Fruit fly (Drosophila melanogaster) whole organism, embryonic: ENCODE measurements around the gene Pgm1.
A peak's percentile ranks its signal among the peaks of the same experiment; 100 is the strongest.

Experiments used
- Adf1 ChIP-seq: fragments of 200-800 bp; sonication (Bioruptor generic); IDR thresholded peaks from 2 replicates; pipeline ENCODE4 v1.3.6; 2022; ENCODE audit warnings: missing biosample characterization, missing genetic modification characterization
- Aef1 ChIP-seq: fragments of 200-800 bp; sonication (Bioruptor generic); IDR thresholded peaks from 3 replicates; pipeline ENCODE4 v1.3.6; 2022; ENCODE audit warnings: missing biosample characterization, missing genetic modification characterization
- B-H1 ChIP-seq: fragments of 200-800 bp; sonication (Bioruptor generic); IDR thresholded peaks from 3 replicates; pipeline ENCODE4 v1.3.6; 2022; ENCODE audit warnings: missing biosample characterization, missing genetic modification characterization
- CG10959 ChIP-seq: fragments of 200-800 bp; sonication (Bioruptor generic); IDR thresholded peaks from 2 replicates; pipeline ENCODE4 v1.3.6; 2022; ENCODE audit warnings: missing biosample characterization, missing genetic modification characterization
- CG11695 ChIP-seq: fragments of 200-800 bp; sonication (Bioruptor generic); IDR thresholded peaks from 3 replicates; pipeline ENCODE4 v1.3.6; 2022; ENCODE audit warnings: missing biosample characterization, missing genetic modification characterization
- CG13296 ChIP-seq: fragments of 200-800 bp; sonication (Bioruptor generic); optimal IDR thresholded peaks from 3 replicates; lab custom pipeline; 2018; ENCODE audit warnings: missing biosample characterization, mild to moderate bottlenecking, missing genetic modification characterization
- CG13424 ChIP-seq: fragments of 200-800 bp; sonication (Bioruptor generic); optimal IDR thresholded peaks from 2 replicates; lab custom pipeline; 2019; ENCODE audit warnings: missing biosample characterization, mild to moderate bottlenecking, missing genetic modification characterization, moderate library complexity
- CG13624 ChIP-seq: fragments of 200-800 bp; sonication (Bioruptor generic); optimal IDR thresholded peaks from 2 replicates; lab custom pipeline; 2016; ENCODE audit warnings: missing biosample characterization, missing genetic modification characterization
- CG14441 ChIP-seq: fragments of 200-800 bp; sonication (Bioruptor generic); IDR thresholded peaks from 2 replicates; pipeline ENCODE4 v1.3.6; 2022; ENCODE audit warnings: missing biosample characterization, missing genetic modification characterization
- CG15011 ChIP-seq: fragments of 200-800 bp; sonication (Bioruptor generic); optimal IDR thresholded peaks from 3 replicates; lab custom pipeline; 2018; ENCODE audit warnings: missing biosample characterization, mild to moderate bottlenecking, missing genetic modification characterization
- CG17912 ChIP-seq: fragments of 200-800 bp; sonication (Bioruptor generic); optimal IDR thresholded peaks from 2 replicates; lab custom pipeline; 2018; ENCODE audit warnings: missing biosample characterization, mild to moderate bottlenecking, missing genetic modification characterization
- CG2712 ChIP-seq: fragments of 200-800 bp; optimal IDR thresholded peaks from 3 replicates; lab custom pipeline; 2019; ENCODE audit warnings: missing biosample characterization, mild to moderate bottlenecking, missing genetic modification characterization, moderate library complexity
- CG2889 ChIP-seq: fragments of 200-800 bp; sonication (Bioruptor generic); IDR thresholded peaks from 3 replicates; pipeline ENCODE4 v1.3.6; 2022; ENCODE audit warnings: missing biosample characterization, missing genetic modification characterization
- CG34422 ChIP-seq: fragments of 200-800 bp; sonication (Bioruptor generic); IDR thresholded peaks from 3 replicates; pipeline ENCODE4 v1.3.6; 2022; ENCODE audit warnings: missing biosample characterization, missing genetic modification characterization
- CG3995 ChIP-seq: fragments of 200-800 bp; sonication (Bioruptor generic); optimal IDR thresholded peaks from 3 replicates; lab custom pipeline; 2016; ENCODE audit warnings: missing biosample characterization, missing genetic modification characterization
- CG7556 ChIP-seq: fragments of 200-800 bp; sonication (Bioruptor generic); optimal IDR thresholded peaks from 2 replicates; lab custom pipeline; 2017; ENCODE audit warnings: missing biosample characterization, mild to moderate bottlenecking, missing genetic modification characterization
- CG8089 ChIP-seq: fragments of 200-800 bp; sonication (Bioruptor generic); optimal IDR thresholded peaks from 3 replicates; lab custom pipeline; 2016; ENCODE audit warnings: missing biosample characterization, missing genetic modification characterization
- Dbx ChIP-seq: fragments of 200-800 bp; sonication (Bioruptor generic); IDR thresholded peaks from 3 replicates; pipeline ENCODE4 v1.3.6; 2022; ENCODE audit warnings: missing biosample characterization, missing genetic modification characterization
- Fer2 ChIP-seq: fragments of 200-800 bp; sonication (Bioruptor generic); optimal IDR thresholded peaks from 2 replicates; lab custom pipeline; 2018; ENCODE audit warnings: missing biosample characterization, mild to moderate bottlenecking, missing genetic modification characterization, moderate library complexity
- HHEX ChIP-seq: fragments of 200-800 bp; sonication (Bioruptor generic); optimal IDR thresholded peaks from 3 replicates; lab custom pipeline; 2017; ENCODE audit warnings: missing biosample characterization, mild to moderate bottlenecking, missing genetic modification characterization, missing genetic modification reagents
- Hmr ChIP-seq: fragments of 200-800 bp; sonication (Bioruptor generic); optimal IDR thresholded peaks from 3 replicates; lab custom pipeline; 2017; ENCODE audit warnings: mild to moderate bottlenecking, missing biosample characterization, missing genetic modification reagents, missing genetic modification characterization
- Lhr ChIP-seq: fragments of 200-800 bp; sonication (Bioruptor generic); optimal IDR thresholded peaks from 3 replicates; lab custom pipeline; 2017; ENCODE audit warnings: mild to moderate bottlenecking, missing biosample characterization, missing genetic modification reagents, missing genetic modification characterization
- MBD-R2 ChIP-seq: fragments of 200-800 bp; sonication (Bioruptor generic); IDR thresholded peaks from 2 replicates; pipeline ENCODE4 v1.3.6; 2022; ENCODE audit warnings: missing biosample characterization, missing genetic modification characterization
- Nf-YB ChIP-seq: fragments of 200-800 bp; sonication (Bioruptor generic); optimal IDR thresholded peaks from 3 replicates; lab custom pipeline; 2019; ENCODE audit warnings: missing biosample characterization, mild to moderate bottlenecking, missing genetic modification characterization, moderate library complexity
- Oaz ChIP-seq: fragments of 200-800 bp; sonication (Bioruptor generic); IDR thresholded peaks from 2 replicates; pipeline ENCODE4 v1.3.6; 2022; ENCODE audit warnings: missing biosample characterization, missing genetic modification characterization
- Oli ChIP-seq: fragments of 200-800 bp; sonication (Bioruptor generic); optimal IDR thresholded peaks from 2 replicates; lab custom pipeline; 2018; ENCODE audit warnings: missing biosample characterization, mild to moderate bottlenecking, missing genetic modification characterization, moderate library complexity
- Optix ChIP-seq: fragments of 200-800 bp; sonication (Bioruptor generic); IDR thresholded peaks from 3 replicates; pipeline ENCODE4 v1.3.6; 2022; ENCODE audit warnings: missing biosample characterization, missing genetic modification characterization
- Vsx1 ChIP-seq: fragments of 200-800 bp; sonication (Bioruptor generic); optimal IDR thresholded peaks from 2 replicates; lab custom pipeline; 2017; ENCODE audit warnings: missing biosample characterization, mild to moderate bottlenecking, missing genetic modification characterization, missing genetic modification reagents
- Xbp1 ChIP-seq: fragments of 200-800 bp; sonication (Bioruptor generic); optimal IDR thresholded peaks from 3 replicates; lab custom pipeline; 2016; ENCODE audit warnings: missing biosample characterization, mild to moderate bottlenecking, missing genetic modification characterization
- YL-1 ChIP-seq: fragments of 200-800 bp; sonication (Bioruptor generic); optimal IDR thresholded peaks from 3 replicates; lab custom pipeline; 2017; ENCODE audit warnings: missing biosample characterization, mild to moderate bottlenecking, missing genetic modification characterization
- abd-A ChIP-seq: fragments of 200-800 bp; sonication (Bioruptor generic); optimal IDR thresholded peaks from 3 replicates; lab custom pipeline; 2019; ENCODE audit warnings: missing biosample characterization, mild to moderate bottlenecking, missing genetic modification characterization, moderate library complexity
- ara ChIP-seq: fragments of 200-800 bp; sonication (Bioruptor generic); IDR thresholded peaks from 2 replicates; pipeline ENCODE4 v1.3.6; 2022; ENCODE audit warnings: missing biosample characterization, missing genetic modification characterization
- br ChIP-seq: fragments of >200 bp; optimal IDR thresholded peaks from 2 replicates; lab custom pipeline; 2017
- gfzf ChIP-seq: fragments of 200-800 bp; sonication (Bioruptor generic); optimal IDR thresholded peaks from 2 replicates; lab custom pipeline; 2016; ENCODE audit warnings: missing biosample characterization, mild to moderate bottlenecking, missing genetic modification characterization, moderate library complexity
- gsb ChIP-seq: fragments of 200-800 bp; sonication (Bioruptor generic); IDR thresholded peaks from 2 replicates; pipeline ENCODE4 v1.3.6; 2022; ENCODE audit warnings: missing biosample characterization, missing genetic modification characterization
- insv ChIP-seq, 2 experiments: fragments of 200-800 bp; sonication (Bioruptor generic); optimal IDR thresholded peaks; 3 replicates each; lab custom pipeline; 2016 to 2018; ENCODE audit warnings: missing biosample characterization in 2 of 2, missing genetic modification characterization in 2 of 2
- lbe ChIP-seq: fragments of 200-800 bp; sonication (Bioruptor generic); optimal IDR thresholded peaks from 2 replicates; lab custom pipeline; 2016; ENCODE audit warnings: missing biosample characterization, mild to moderate bottlenecking, missing genetic modification characterization
- nerfin-1 ChIP-seq: fragments of 200-800 bp; sonication (Bioruptor generic); optimal IDR thresholded peaks from 3 replicates; lab custom pipeline; 2019; ENCODE audit warnings: missing biosample characterization, mild to moderate bottlenecking, missing genetic modification characterization, moderate library complexity
- odd ChIP-seq: fragments of 200-800 bp; sonication (Bioruptor generic); optimal IDR thresholded peaks from 2 replicates; lab custom pipeline; 2017; ENCODE audit warnings: missing biosample characterization, mild to moderate bottlenecking, missing genetic modification characterization
- pita ChIP-seq: fragments of 200-800 bp; sonication (Bioruptor generic); optimal IDR thresholded peaks from 2 replicates; lab custom pipeline; 2017; ENCODE audit warnings: missing biosample characterization, mild to moderate bottlenecking, missing genetic modification characterization
- row ChIP-seq: fragments of 200-800 bp; sonication (Bioruptor generic); IDR thresholded peaks from 3 replicates; pipeline ENCODE4 v1.3.6; 2022; ENCODE audit warnings: missing biosample characterization, missing genetic modification characterization
- schlank ChIP-seq: fragments of 200-800 bp; sonication (Bioruptor generic); optimal IDR thresholded peaks from 2 replicates; lab custom pipeline; 2018; ENCODE audit warnings: missing biosample characterization, mild to moderate bottlenecking, missing genetic modification characterization
- so ChIP-seq: fragments of 200-800 bp; sonication (Bioruptor generic); IDR thresholded peaks from 3 replicates; pipeline ENCODE4 v1.3.6; 2022; ENCODE audit warnings: missing biosample characterization, missing genetic modification characterization
- sqz ChIP-seq: fragments of 200-800 bp; sonication (Bioruptor generic); optimal IDR thresholded peaks from 3 replicates; lab custom pipeline; 2018; ENCODE audit warnings: missing biosample characterization, mild to moderate bottlenecking, missing genetic modification characterization
- tio ChIP-seq: fragments of 200-800 bp; sonication (Bioruptor generic); optimal IDR thresholded peaks from 2 replicates; lab custom pipeline; 2017; ENCODE audit warnings: missing biosample characterization, missing genetic modification characterization, inconsistent platforms
- trem ChIP-seq: fragments of 200-800 bp; optimal IDR thresholded peaks from 3 replicates; lab custom pipeline; 2019; ENCODE audit warnings: missing biosample characterization, mild to moderate bottlenecking, missing genetic modification characterization, moderate library complexity
- tup ChIP-seq: fragments of 200-800 bp; sonication (Bioruptor generic); optimal IDR thresholded peaks from 2 replicates; lab custom pipeline; 2016; ENCODE audit warnings: missing biosample characterization, mild to moderate bottlenecking, missing genetic modification characterization, moderate library complexity
- usp ChIP-seq: fragments of >200 bp; optimal IDR thresholded peaks from 2 replicates; lab custom pipeline; 2017; ENCODE audit warnings: missing biosample characterization, missing genetic modification characterization
- vnd ChIP-seq: fragments of 200-800 bp; sonication (Bioruptor generic); IDR thresholded peaks from 3 replicates; pipeline ENCODE4 v1.3.6; 2022; ENCODE audit warnings: missing biosample characterization, missing genetic modification characterization; ENCODE audit not compliant: partially characterized antibody
- wdn ChIP-seq: fragments of 200-800 bp; sonication (Bioruptor generic); IDR thresholded peaks from 2 replicates; pipeline ENCODE4 v1.3.6; 2022; ENCODE audit warnings: missing biosample characterization, missing genetic modification characterization
- wek ChIP-seq: fragments of 200-800 bp; sonication (Bioruptor generic); optimal IDR thresholded peaks from 3 replicates; lab custom pipeline; 2018; ENCODE audit warnings: missing biosample characterization, mild to moderate bottlenecking, missing genetic modification characterization, moderate library complexity

Pgm1 gene

DNA sequence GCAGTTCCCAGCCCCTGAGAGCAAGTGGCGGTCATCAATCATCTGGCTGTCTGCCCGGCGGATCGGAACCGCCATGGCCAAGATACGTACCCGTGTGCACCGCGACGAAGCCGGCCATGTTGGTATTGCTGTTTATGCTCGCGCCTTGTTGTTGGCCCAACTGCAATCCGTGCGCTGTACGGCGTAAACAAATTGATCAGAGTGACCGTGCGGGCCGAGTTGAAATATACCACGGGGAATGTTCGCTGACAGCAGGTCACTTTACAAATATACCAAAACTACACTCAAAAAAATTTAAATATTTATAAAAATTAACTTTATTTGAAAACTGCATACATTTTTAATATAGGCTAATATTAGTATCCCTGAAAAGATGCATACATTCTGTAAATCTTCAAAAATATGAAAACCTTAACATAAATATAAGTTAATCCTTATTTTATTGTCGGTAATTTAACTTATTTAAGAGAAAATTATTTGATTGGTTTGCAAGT, 41.0 kb downstream of the Pgm1 start, which contains the start of gene Tasp1 (continued):
- TF ChIP-seq trem (tag; lab: Kevin White, UChicago) (peak; percentile 63), abd-A (tag; lab: Kevin White, UChicago) (no peak), so (GFP tag; lab: Robert Waterston, UW) (peak; percentile 61; the same call in 1 of the 3 replicates), HHEX (GFP tag; lab: Kevin White, UChicago) (peak; percentile 5), tio (GFP tag; lab: Kevin White, UChicago) (no peak), insv (GFP tag; optimal IDR thresholded peaks at IDR 0.05; lab: Kevin White, UChicago) (no peak), usp (GFP tag; lab: Kevin White, UChicago) (no peak), Fer2 (tag; lab: Kevin White, UChicago) (peak; percentile 10), wek (GFP tag; lab: Kevin White, UChicago) (no peak), CG15011 (no peak), Xbp1 (GFP tag; lab: Kevin White, UChicago) (peak; percentile 66), CG13424 (peak; percentile 77), ara (GFP tag; lab: Robert Waterston, UW) (0 out of 2 replicates have a peak, but pooled peaks have one; percentile 12), CG3995 (no peak), Optix (GFP tag; lab: Robert Waterston, UW) (no peak), Hmr (GFP tag; lab: Kevin White, UChicago) (peak; percentile 64), schlank (no peak), vnd (GFP tag; lab: Robert Waterston, UW) (no peak), Nf-YB (GFP tag; lab: Kevin White, UChicago) (peak; percentile 25), Oli (peak; percentile 42), CG11695 (peak; percentile 55; the same call in 2 of the 3 replicates), row (GFP tag; lab: Robert Waterston, UW) (peak; percentile 85), sqz (GFP tag; lab: Kevin White, UChicago) (no peak), CG10959 (GFP tag; lab: Robert Waterston, UW) (0 out of 2 replicates have a peak, but pooled peaks have one; percentile 6), wdn (0 out of 2 replicates have a peak, but pooled peaks have one; percentile 9), tup (GFP tag; lab: Kevin White, UChicago) (peak; percentile 16), lbe (GFP tag; lab: Kevin White, UChicago) (no peak), gfzf (GFP tag; lab: Kevin White, UChicago) (peak; percentile 73), CG7556 (GFP tag; lab: Kevin White, UChicago) (no peak), pita (GFP tag; lab: Kevin White, UChicago) (no peak), Adf1 (GFP tag; lab: Robert Waterston, UW) (peak; percentile 50; the same call in 1 of the 2 replicates), odd (GFP tag; lab: Kevin White, UChicago) (no peak), Vsx1 (GFP tag; lab: Kevin White, UChicago) (no peak), YL-1 (GFP tag; lab: Kevin White, UChicago) (peak; percentile 48), Aef1 (GFP tag; lab: Robert Waterston, UW) (peak; percentile 60), CG17912 (GFP tag; lab: Kevin White, UChicago) (no peak), Dbx (peak; percentile 76; the same call in 2 of the 3 replicates), Lhr (GFP tag; lab: Kevin White, UChicago) (peak; percentile 49), CG14441 (GFP tag; lab: Robert Waterston, UW) (no peak), nerfin-1 (tag; lab: Kevin White, UChicago) (no peak), MBD-R2 (peak; percentile 96), CG34422 (GFP tag; lab: Robert Waterston, UW) (peak; percentile 87; the same call in 2 of the 3 replicates), B-H1 (GFP tag; lab: Robert Waterston, UW) (peak; percentile 43; the same call in 1 of the 3 replicates), CG2712 (peak; percentile 83), gsb (no peak), Oaz (GFP tag; lab: Robert Waterston, UW) (peak; percentile 51; the same call in 1 of the 2 replicates), CG8089 (GFP tag; lab: Kevin White, UChicago) (no peak), CG2889 (GFP tag; lab: Robert Waterston, UW) (peak; percentile 62; the same call in 1 of the 3 replicates), CG13296 (GFP tag; lab: Kevin White, UChicago) (peak; percentile 55), CG13624 (GFP tag; lab: Kevin White, UChicago) (no peak), br (lab: Kevin White, UChicago) (no peak)
